Worm (Caenorhabditis elegans) whole organism, L2 larva: Measurements from ENCODE around the gene comt-1.

Source experiments
- lin-39 ChIP-seq: fragments of 150-350 bp; optimal IDR thresholded peaks from 2 replicates; lab custom pipeline; 2014; ENCODE audit warnings: missing biosample characterization, missing genetic modification reagents, missing genetic modification characterization
- mdl-1 ChIP-seq, 2 experiments: fragments of 150-350 bp in 1 of 2; sonication (generic microtip) in 1 of 2; optimal IDR thresholded peaks; 2 replicates each; lab custom pipeline; 2017; ENCODE audit warnings: missing biosample characterization in 2 of 2, missing genetic modification characterization in 2 of 2

DNA sequence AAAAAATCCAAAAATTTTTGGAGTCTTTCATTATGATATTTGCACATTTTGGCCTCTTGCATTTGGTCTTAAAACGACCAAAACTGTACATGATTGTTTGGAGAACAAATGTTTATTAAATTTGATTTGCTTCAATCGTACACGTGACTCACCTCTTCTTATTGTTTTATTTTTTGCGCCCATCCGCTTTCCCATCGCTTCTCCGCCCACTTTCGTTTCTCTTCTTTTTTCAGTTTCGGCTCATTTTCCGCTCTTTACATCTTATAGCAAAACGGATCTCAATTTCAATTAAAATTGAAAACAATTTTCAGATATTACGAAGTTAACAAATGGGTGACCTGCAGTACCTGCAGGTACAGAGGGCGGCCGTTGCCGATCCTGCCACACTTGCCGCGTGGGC, 47.0 kb upstream of the comt-1 start, which contains the start of gene nmy-1:
- no peak for TF ChIP-seq mdl-1 (tag; optimal IDR thresholded peaks at IDR 0.05; lab: Kevin White, UChicago)
- TF ChIP-seq lin-39: no peak
